Worm (Caenorhabditis elegans) whole organism, L2 larva: Measurements from ENCODE around the gene C05C9.1.

ENCODE experiments used
- C34F6.9 ChIP-seq: fragments of 150-350 bp; optimal IDR thresholded peaks from 2 replicates; lab custom pipeline; 2014; ENCODE audit warnings: missing biosample characterization, missing genetic modification characterization
- F13H6.1 ChIP-seq: sonication (generic microtip); optimal IDR thresholded peaks from 2 replicates; lab custom pipeline; 2016; ENCODE audit warnings: missing genetic modification characterization, missing compliant biosample characterization
- R02D3.7 ChIP-seq: fragments of 150-350 bp; optimal IDR thresholded peaks from 2 replicates; lab custom pipeline; 2014; ENCODE audit warnings: missing biosample characterization, missing genetic modification characterization
- Y55F3AM.14 ChIP-seq: fragments of 200-800 bp; sonication (Bioruptor generic); optimal IDR thresholded peaks from 2 replicates; lab custom pipeline; 2018; ENCODE audit warnings: mild to moderate bottlenecking, missing genetic modification characterization, missing compliant biosample characterization
- ZK546.5 ChIP-seq: sonication (generic microtip); optimal IDR thresholded peaks from 2 replicates; lab custom pipeline; 2017; ENCODE audit warnings: missing biosample characterization, missing genetic modification characterization
- alr-1 ChIP-seq: fragments of 150-350 bp; optimal IDR thresholded peaks from 2 replicates; lab custom pipeline; 2014; ENCODE audit warnings: missing biosample characterization, missing genetic modification characterization
- ama-1 ChIP-seq: fragments of 150-350 bp; optimal IDR thresholded peaks from 2 replicates; lab custom pipeline; 2018; ENCODE audit warnings: inconsistent platforms
- blmp-1 ChIP-seq: sonication (generic microtip); optimal IDR thresholded peaks from 2 replicates; lab custom pipeline; 2017; ENCODE audit warnings: missing genetic modification characterization, mild to moderate bottlenecking, missing compliant biosample characterization, antibody characterized with exemption, moderate library complexity; ENCODE audit not compliant: insufficient read depth
- ceh-16 ChIP-seq: fragments of 150-350 bp; optimal IDR thresholded peaks from 2 replicates; lab custom pipeline; 2014; ENCODE audit warnings: missing biosample characterization, missing genetic modification characterization
- ceh-82 ChIP-seq: fragments of 150-350 bp; optimal IDR thresholded peaks from 2 replicates; lab custom pipeline; 2014; ENCODE audit warnings: missing biosample characterization, missing genetic modification characterization
- crh-2 ChIP-seq: sonication (generic microtip); optimal IDR thresholded peaks from 2 replicates; lab custom pipeline; 2017; ENCODE audit warnings: missing biosample characterization, missing genetic modification characterization
- egl-27 ChIP-seq: sonication (generic microtip); optimal IDR thresholded peaks from 3 replicates; lab custom pipeline; 2017; ENCODE audit warnings: missing biosample characterization, missing genetic modification reagents, missing genetic modification characterization
- elt-1 ChIP-seq: fragments of 150-350 bp; optimal IDR thresholded peaks from 2 replicates; lab custom pipeline; 2014; ENCODE audit warnings: missing biosample characterization, missing genetic modification characterization
- elt-3 ChIP-seq: sonication (generic microtip); optimal IDR thresholded peaks from 2 replicates; lab custom pipeline; 2017; ENCODE audit warnings: missing biosample characterization, missing genetic modification characterization
- fos-1 ChIP-seq: fragments of 150-350 bp; optimal IDR thresholded peaks from 2 replicates; lab custom pipeline; 2014; ENCODE audit warnings: missing biosample characterization, missing genetic modification characterization
- gmeb-1 ChIP-seq: fragments of 150-350 bp; optimal IDR thresholded peaks from 2 replicates; lab custom pipeline; 2014; ENCODE audit warnings: missing biosample characterization, missing genetic modification characterization
- lin-11 ChIP-seq: fragments of 150-350 bp; sonication (generic microtip); optimal IDR thresholded peaks from 2 replicates; lab custom pipeline; 2014; ENCODE audit warnings: missing biosample characterization, missing genetic modification characterization, inconsistent platforms, mixed read lengths
- lsy-2 ChIP-seq, 2 experiments: fragments of 150-350 bp in 1 of 2; sonication (generic microtip) in 1 of 2; optimal IDR thresholded peaks; 2 replicates each; lab custom pipeline; 2014 to 2017; ENCODE audit warnings: missing biosample characterization in 2 of 2, missing genetic modification characterization in 2 of 2
- mab-5 ChIP-seq: fragments of 150-350 bp; optimal IDR thresholded peaks from 2 replicates; lab custom pipeline; 2014; ENCODE audit warnings: missing biosample characterization, missing genetic modification characterization
- mbf-1 ChIP-seq: sonication (generic microtip); optimal IDR thresholded peaks from 2 replicates; lab custom pipeline; 2017; ENCODE audit warnings: missing biosample characterization, missing genetic modification characterization
- mdl-1 ChIP-seq, 2 experiments: fragments of 150-350 bp in 1 of 2; sonication (generic microtip) in 1 of 2; optimal IDR thresholded peaks; 2 replicates each; lab custom pipeline; 2017; ENCODE audit warnings: missing biosample characterization in 2 of 2, missing genetic modification characterization in 2 of 2
- nhr-10 ChIP-seq: sonication (generic microtip); optimal IDR thresholded peaks from 2 replicates; lab custom pipeline; 2017; ENCODE audit warnings: missing biosample characterization, missing genetic modification characterization
- nhr-11 ChIP-seq: fragments of 150-350 bp; optimal IDR thresholded peaks from 2 replicates; lab custom pipeline; 2014; ENCODE audit warnings: missing biosample characterization, missing genetic modification characterization
- nhr-12 ChIP-seq: fragments of 150-350 bp; optimal IDR thresholded peaks from 2 replicates; lab custom pipeline; 2014; ENCODE audit warnings: missing biosample characterization, missing genetic modification characterization
- nhr-21 ChIP-seq: fragments of 150-350 bp; optimal IDR thresholded peaks from 2 replicates; lab custom pipeline; 2014; ENCODE audit warnings: missing biosample characterization, missing genetic modification characterization
- nhr-237 ChIP-seq: fragments of 150-350 bp; optimal IDR thresholded peaks from 2 replicates; lab custom pipeline; 2014; ENCODE audit warnings: missing biosample characterization, missing genetic modification characterization
- nhr-25 ChIP-seq: fragments of 150-350 bp; sonication (generic microtip); optimal IDR thresholded peaks from 3 replicates; lab custom pipeline; 2014; ENCODE audit warnings: missing biosample characterization, missing genetic modification characterization
- nhr-6 ChIP-seq: fragments of 150-350 bp; optimal IDR thresholded peaks from 2 replicates; lab custom pipeline; 2014; ENCODE audit warnings: missing biosample characterization, missing genetic modification characterization
- nhr-77 ChIP-seq: fragments of 150-350 bp; optimal IDR thresholded peaks from 2 replicates; lab custom pipeline; 2014; ENCODE audit warnings: missing biosample characterization, missing genetic modification characterization
- peb-1 ChIP-seq: fragments of 150-350 bp; optimal IDR thresholded peaks from 2 replicates; lab custom pipeline; 2014; ENCODE audit warnings: missing biosample characterization, missing genetic modification characterization
- sem-4 ChIP-seq: fragments of 150-350 bp; optimal IDR thresholded peaks from 2 replicates; lab custom pipeline; 2014; ENCODE audit warnings: missing biosample characterization, missing genetic modification reagents, missing genetic modification characterization
- skn-1 ChIP-seq: sonication (generic microtip); optimal IDR thresholded peaks from 2 replicates; lab custom pipeline; 2017; ENCODE audit warnings: missing biosample characterization, missing genetic modification characterization
- sma-3 ChIP-seq: sonication (generic microtip); optimal IDR thresholded peaks from 2 replicates; lab custom pipeline; 2016; ENCODE audit warnings: missing genetic modification reagents, missing genetic modification characterization, missing compliant biosample characterization
- sma-9 ChIP-seq, 2 experiments: fragments of 150-350 bp in 1 of 2; sonication (generic microtip) in 1 of 2; optimal IDR thresholded peaks; 2 replicates each; lab custom pipeline; 2014 to 2016; ENCODE audit warnings: missing genetic modification characterization in 2 of 2, mild to moderate bottlenecking in 1 of 2, missing biosample characterization in 1 of 2, missing compliant biosample characterization in 1 of 2, missing genetic modification reagents in 1 of 2, moderate library complexity in 1 of 2
- snpc-4 ChIP-seq: fragments of 150-350 bp; optimal IDR thresholded peaks from 2 replicates; lab custom pipeline; 2014; ENCODE audit warnings: missing biosample characterization, missing genetic modification characterization
- unc-55 ChIP-seq: fragments of 150-350 bp; sonication (generic microtip); optimal IDR thresholded peaks from 3 replicates; lab custom pipeline; 2014; ENCODE audit warnings: missing biosample characterization, missing genetic modification reagents, missing genetic modification characterization
- unc-62 ChIP-seq: fragments of 150-350 bp; optimal IDR thresholded peaks from 2 replicates; lab custom pipeline; 2014; ENCODE audit warnings: missing biosample characterization, missing genetic modification reagents, missing genetic modification characterization
- zag-1 ChIP-seq: fragments of 150-350 bp; optimal IDR thresholded peaks from 2 replicates; lab custom pipeline; 2014; ENCODE audit warnings: missing biosample characterization, missing genetic modification characterization
- ztf-1 ChIP-seq: fragments of 200-800 bp; sonication (Bioruptor generic); conservative IDR thresholded peaks from 2 replicates; pipeline ENCODE4 v1.3.6; 2022; ENCODE audit warnings: missing genetic modification characterization, missing compliant biosample characterization
- ztf-11 ChIP-seq: sonication (generic microtip); optimal IDR thresholded peaks from 2 replicates; lab custom pipeline; 2017; ENCODE audit warnings: missing biosample characterization, missing genetic modification characterization
- ztf-4 ChIP-seq: fragments of 150-350 bp; optimal IDR thresholded peaks from 2 replicates; lab custom pipeline; 2014; ENCODE audit warnings: missing biosample characterization, missing genetic modification characterization

Gene C05C9.1

ce11 chrX:11196741-11197140 lies 36.1 kb downstream of the C05C9.1 start, which contains the start of gene C34F6.1:
Gene C34F6.1, minus strand, starts transcription at chrX:11196841.
- TF ChIP-seq nhr-10 (tag; lab: Kevin White, UChicago) (no peak), Y55F3AM.14 (GFP tag; lab: Kevin White, UChicago) (no peak), fos-1 (tag; lab: Kevin White, UChicago) (no peak)

ce11 chrX:11199155-11199554 lies 38.5 kb downstream of the C05C9.1 start, which contains the start of gene col-178:
Gene col-178, plus strand, starts transcription at chrX:11199455.
- no peak for TF ChIP-seq lin-11 (tag; lab: Kevin White, UChicago)
- TF ChIP-seq gmeb-1 (tag; lab: Kevin White, UChicago) = no peak
- no peak for TF ChIP-seq lsy-2 (tag; optimal IDR thresholded peaks at IDR 0.05; lab: Kevin White, UChicago)
- TF ChIP-seq sma-9 (GFP tag; optimal IDR thresholded peaks at IDR 0.05; lab: Kevin White, UChicago) = no peak
- TF ChIP-seq sma-9 (tag; optimal IDR thresholded peaks at IDR 0.05; lab: Kevin White, UChicago) = no peak
- TF ChIP-seq ceh-82 (tag; lab: Kevin White, UChicago) = no peak

ce11 chrX:11201165-11201564 lies 40.5 kb downstream of the C05C9.1 start, which contains the start of gene col-179:
Gene col-179, plus strand, starts transcription at chrX:11201465.
- TF ChIP-seq nhr-25 (tag; lab: Kevin White, UChicago) = no peak
- no peak for TF ChIP-seq unc-62
- no peak for TF ChIP-seq alr-1 (tag; lab: Kevin White, UChicago)
- no peak for TF ChIP-seq nhr-6 (tag; lab: Kevin White, UChicago)
- no peak for TF ChIP-seq C34F6.9 (tag; lab: Kevin White, UChicago)
- TF ChIP-seq ztf-11 (tag; lab: Kevin White, UChicago) = no peak
- no peak for TF ChIP-seq R02D3.7 (tag; lab: Kevin White, UChicago)
- no peak for TF ChIP-seq crh-2
- no peak for TF ChIP-seq ztf-4 (tag; lab: Kevin White, UChicago)
- no peak for TF ChIP-seq ZK546.5 (tag; lab: Kevin White, UChicago)
- TF ChIP-seq ama-1 = no peak
- TF ChIP-seq peb-1 = no peak
- TF ChIP-seq lsy-2 (tag; optimal IDR thresholded peaks at IDR 0.05; lab: Kevin White, UChicago) = no peak

ce11 chrX:11203773-11204172 lies 43.1 kb downstream of the C05C9.1 start, which contains the start of gene C34F6.11:
Gene C34F6.11, minus strand, starts transcription at chrX:11203932.
- peak; percentile 39 for TF ChIP-seq fos-1 (tag; lab: Kevin White, UChicago)
- no peak for TF ChIP-seq ztf-4 (tag; lab: Kevin White, UChicago)
- no peak for TF ChIP-seq ZK546.5 (tag; lab: Kevin White, UChicago)
- no peak for TF ChIP-seq ceh-16 (tag; lab: Kevin White, UChicago)
- TF ChIP-seq crh-2 = peak; percentile 23
- TF ChIP-seq, all 48 proteins: peak for 2

ce11 chrX:11206953-11207352 lies 46.3 kb downstream of the C05C9.1 start, which contains the start of gene hst-2:
Gene hst-2, minus strand, starts transcription at chrX:11207155.
- TF ChIP-seq sma-3 (GFP tag; lab: Kevin White, UChicago) (peak; percentile 92), nhr-21 (tag; lab: Kevin White, UChicago) (peak; percentile 92), peb-1 (no peak), mdl-1 (tag; optimal IDR thresholded peaks at IDR 0.05; lab: Kevin White, UChicago) (peak in 1 of 2 experiments; percentile 66), ceh-16 (tag; lab: Kevin White, UChicago) (no peak), elt-3 (tag; lab: Kevin White, UChicago) (no peak), F13H6.1 (tag; lab: Kevin White, UChicago) (peak; percentile 93), mbf-1 (no peak), ceh-82 (tag; lab: Kevin White, UChicago) (no peak), ztf-1 (GFP tag; lab: Robert Waterston, UW) (no peak), lsy-2 (tag; optimal IDR thresholded peaks at IDR 0.05; lab: Kevin White, UChicago) (peak; percentile 79 to 94), crh-2 (peak; percentile 94), egl-27 (tag; lab: Kevin White, UChicago) (peak; percentile 86), alr-1 (tag; lab: Kevin White, UChicago) (no peak), ztf-4 (tag; lab: Kevin White, UChicago) (peak; percentile 76), Y55F3AM.14 (GFP tag; lab: Kevin White, UChicago) (no peak), snpc-4 (tag; lab: Kevin White, UChicago) (peak; percentile 37), fos-1 (tag; lab: Kevin White, UChicago) (peak; percentile 77), nhr-25 (tag; lab: Kevin White, UChicago) (peak; percentile 95), zag-1 (peak; percentile 39), nhr-10 (tag; lab: Kevin White, UChicago) (peak; percentile 60), unc-62 (peak; percentile 3), unc-55 (peak; percentile 94), nhr-237 (tag; lab: Kevin White, UChicago) (peak; percentile 53), R02D3.7 (tag; lab: Kevin White, UChicago) (peak; percentile 34), sma-9 (GFP tag; optimal IDR thresholded peaks at IDR 0.05; lab: Kevin White, UChicago) (peak; percentile 97), sma-9 (tag; optimal IDR thresholded peaks at IDR 0.05; lab: Kevin White, UChicago) (no peak), nhr-12 (tag; lab: Kevin White, UChicago) (peak; percentile 6), sem-4 (peak; percentile 80), C34F6.9 (tag; lab: Kevin White, UChicago) (no peak), skn-1 (tag; lab: Kevin White, UChicago) (no peak), lin-11 (tag; lab: Kevin White, UChicago) (peak; percentile 46), ZK546.5 (tag; lab: Kevin White, UChicago) (no peak), nhr-11 (no peak), blmp-1 (peak; percentile 61), mab-5 (tag; lab: Kevin White, UChicago) (peak; percentile 91), elt-1 (tag; lab: Kevin White, UChicago) (no peak), nhr-77 (tag; lab: Kevin White, UChicago) (peak; percentile 75)
